Fruit fly (Drosophila melanogaster): ENCODE data around the gene Pgant2.

DNA sequence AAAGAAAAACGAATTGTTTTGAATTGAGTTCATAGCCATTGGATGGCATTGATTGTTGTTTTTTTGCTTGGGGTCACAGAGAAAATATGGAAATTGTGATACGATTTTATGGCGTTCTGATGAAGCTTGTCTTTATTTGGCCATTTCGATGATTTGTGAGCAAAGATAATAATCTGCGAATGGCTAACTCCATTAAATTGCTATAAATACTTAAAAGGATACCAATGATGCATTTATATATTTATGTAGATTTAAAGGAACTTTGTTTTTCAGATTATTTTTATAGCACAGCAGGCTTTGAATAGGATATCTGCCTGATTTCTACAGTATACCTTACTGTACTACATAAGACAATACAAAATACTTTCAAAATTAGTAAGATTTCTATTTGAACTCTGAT is 16.3 kb downstream of the Pgant2 start, which contains the start of gene CG8840:
- TF ChIP-seq pdm3 (GFP tag; optimal IDR thresholded peaks at IDR 0.05), result no peak
- no peak for TF ChIP-seq Eip93F (GFP tag; optimal IDR thresholded peaks at IDR 0.05)
- no peak for TF ChIP-seq Eip75B (GFP tag; optimal IDR thresholded peaks at IDR 0.05)
- TF ChIP-seq Blimp-1 (GFP tag; optimal IDR thresholded peaks at IDR 0.05), result no peak
- TF ChIP-seq CG9139 (GFP tag; optimal IDR thresholded peaks at IDR 0.05), result no peak
- no peak for TF ChIP-seq cyc (GFP tag; optimal IDR thresholded peaks at IDR 0.05)
- TF ChIP-seq Sox15 (GFP tag; optimal IDR thresholded peaks at IDR 0.05), result no peak
- TF ChIP-seq CG15336 (GFP tag; IDR thresholded peaks at IDR 0.05), result no peak
- TF ChIP-seq CG4318 (GFP tag; optimal IDR thresholded peaks at IDR 0.05), result no peak
- no peak for TF ChIP-seq Hr39 (GFP tag; optimal IDR thresholded peaks at IDR 0.05)
- TF ChIP-seq Hr4 (GFP tag; optimal IDR thresholded peaks at IDR 0.05), result no peak
